Worm (Caenorhabditis elegans) whole organism, L4 larva: Measurements from ENCODE around the gene fzr-1.

ENCODE experiments used
- cey-2 ChIP-seq: sonication (generic microtip); optimal IDR thresholded peaks from 3 replicates; lab custom pipeline; 2017; ENCODE audit warnings: missing genetic modification characterization, mild to moderate bottlenecking, missing compliant biosample characterization, antibody characterized with exemption, borderline replicate concordance; ENCODE audit not compliant: insufficient read depth
- egl-27 ChIP-seq: sonication (generic microtip); optimal IDR thresholded peaks from 3 replicates; lab custom pipeline; 2017; ENCODE audit warnings: missing biosample characterization, missing genetic modification reagents, missing genetic modification characterization
- hlh-30 ChIP-seq: sonication (generic microtip); optimal IDR thresholded peaks from 2 replicates; lab custom pipeline; 2017; ENCODE audit warnings: antibody characterized with exemption, mild to moderate bottlenecking, missing genetic modification characterization, missing compliant biosample characterization; ENCODE audit not compliant: insufficient read depth
- nhr-25 ChIP-seq: sonication (generic microtip); optimal IDR thresholded peaks from 2 replicates; lab custom pipeline; 2017; ENCODE audit warnings: missing genetic modification characterization, mild to moderate bottlenecking, missing compliant biosample characterization, antibody characterized with exemption, moderate library complexity, borderline replicate concordance; ENCODE audit not compliant: insufficient read depth
- nhr-28 ChIP-seq: fragments of 150-350 bp; optimal IDR thresholded peaks from 2 replicates; lab custom pipeline; 2014; ENCODE audit warnings: missing biosample characterization, missing genetic modification characterization
- pha-4 ChIP-seq, 2 experiments: fragments of 150-350 bp in 1 of 2; fragments of 200-800 bp in 1 of 2; sonication (Bioruptor generic) in 1 of 2; IDR thresholded peaks in 1 of 2; optimal IDR thresholded peaks in 1 of 2; 2 replicates each; pipeline versions ENCODE4 v1.3.6 to Lab custom; 2014 to 2022; ENCODE audit warnings: missing genetic modification characterization in 2 of 2, missing genetic modification reagents in 2 of 2, missing biosample characterization in 1 of 2, missing compliant biosample characterization in 1 of 2
- pqm-1 ChIP-seq: sonication (generic microtip); optimal IDR thresholded peaks from 2 replicates; lab custom pipeline; 2017; ENCODE audit warnings: missing biosample characterization, missing genetic modification characterization
- saeg-2 ChIP-seq: fragments of 200-800 bp; sonication (Bioruptor generic); IDR thresholded peaks from 2 replicates; pipeline ENCODE4 v1.3.6; 2022; ENCODE audit warnings: missing genetic modification reagents, missing genetic modification characterization, missing compliant biosample characterization
- skn-1 ChIP-seq: fragments of 150-350 bp; optimal IDR thresholded peaks from 2 replicates; lab custom pipeline; 2014; ENCODE audit warnings: missing biosample characterization, missing genetic modification characterization
- spr-3 ChIP-seq: fragments of 200-800 bp; sonication (Bioruptor generic); optimal IDR thresholded peaks from 2 replicates; lab custom pipeline; 2018; ENCODE audit warnings: mild to moderate bottlenecking, missing genetic modification characterization, missing compliant biosample characterization
- unc-62 ChIP-seq, 3 experiments: fragments of 150-350 bp in 1 of 3; sonication (generic microtip); optimal IDR thresholded peaks in 2 of 3; peaks in 1 of 3; 1 replicate in 1 of 3; 2 replicates in 2 of 3; lab custom pipeline; 2014 to 2017; ENCODE audit warnings: missing biosample characterization in 3 of 3, missing genetic modification characterization in 3 of 3, missing genetic modification reagents in 3 of 3, missing genotype in 1 of 3

- TF ChIP-seq egl-27 (tag; lab: Kevin White, UChicago): no peak
- TF ChIP-seq cey-2 (tag; lab: Kevin White, UChicago): no peak
- TF ChIP-seq saeg-2: no peak
- no peak for TF ChIP-seq pha-4 (GFP tag; IDR thresholded peaks at IDR 0.05; lab: Robert Waterston, UW)
- TF ChIP-seq pha-4 (tag; optimal IDR thresholded peaks at IDR 0.05; lab: Kevin White, UChicago): no peak
- no peak for TF ChIP-seq unc-62 (GFP tag; optimal IDR thresholded peaks at IDR 0.05 in 1 of 2; lab: Kevin White, UChicago)
- no peak for TF ChIP-seq unc-62 (tag; optimal IDR thresholded peaks at IDR 0.05; lab: Kevin White, UChicago)
- TF ChIP-seq nhr-28 (tag; lab: Kevin White, UChicago): no peak
- TF ChIP-seq hlh-30: no peak
- TF ChIP-seq skn-1: no peak
- TF ChIP-seq nhr-25 (tag; lab: Kevin White, UChicago): no peak
- TF ChIP-seq pqm-1: no peak
- no peak for TF ChIP-seq spr-3 (GFP tag; lab: Kevin White, UChicago)
These were observed 49.3 kb downstream of the fzr-1 start, which contains the start of gene E02H1.5 for ce11 chrII:9594924-9595323.
